Worm (Caenorhabditis elegans): ENCODE results near the gene dnj-9.
A peak's percentile ranks its signal among the peaks of the same experiment; 100 is the strongest.
"Not testable (repeated sequence)": the region's sequence is repeated elsewhere in the genome, so short reads cannot be mapped to it uniquely, and the experiment has no call there.

dnj-9 gene

ce11 chrII:4815356-4815755 is 36.5 kb upstream of the dnj-9 start:
- no peak for TF ChIP-seq dsc-1 (tag; optimal IDR thresholded peaks at IDR 0.05)
- TF ChIP-seq dpl-1 (GFP tag; optimal IDR thresholded peaks at IDR 0.05), result no peak
- TF ChIP-seq lin-13 (GFP tag; optimal IDR thresholded peaks at IDR 0.05), result no peak
- TF ChIP-seq efl-1 (optimal IDR thresholded peaks at IDR 0.05), result no peak
- peak in 1 of 2 experiments; percentile 29 for TF ChIP-seq efl-1 (GFP tag; optimal IDR thresholded peaks at IDR 0.05 in 1 of 2)

ce11 chrII:4818780-4819179 is 33.1 kb upstream of the dnj-9 start:
- no peak for TF ChIP-seq nhr-76 (tag; optimal IDR thresholded peaks at IDR 0.05)
- TF ChIP-seq ceh-8 (GFP tag; optimal IDR thresholded peaks at IDR 0.05), result no peak
- TF ChIP-seq nhr-19 (GFP tag; conservative IDR thresholded peaks at IDR 0.05), result no peak
- no peak for TF ChIP-seq blmp-1 (tag; optimal IDR thresholded peaks at IDR 0.05)
- no peak for TF ChIP-seq nhr-237 (tag; optimal IDR thresholded peaks at IDR 0.05)
- no peak for TF ChIP-seq ztf-11 (tag; optimal IDR thresholded peaks at IDR 0.05)
- TF ChIP-seq egl-27 (tag; optimal IDR thresholded peaks at IDR 0.05), result no peak
- TF ChIP-seq fkh-10 (GFP tag; optimal IDR thresholded peaks at IDR 0.05), result no peak
- no peak for TF ChIP-seq unc-30 (tag; optimal IDR thresholded peaks at IDR 0.05)
- TF ChIP-seq irx-1 (tag; optimal IDR thresholded peaks at IDR 0.05), result no peak
- no peak for TF ChIP-seq dpl-1 (GFP tag; optimal IDR thresholded peaks at IDR 0.05)
- TF ChIP-seq ces-1 (GFP tag; optimal IDR thresholded peaks at IDR 0.05), result no peak
- no peak for TF ChIP-seq C04F5.9 (tag; optimal IDR thresholded peaks at IDR 0.05)
- TF ChIP-seq unc-62 (GFP tag; optimal IDR thresholded peaks at IDR 0.05), result no peak
- no peak for TF ChIP-seq aly-2 (tag; optimal IDR thresholded peaks at IDR 0.05)
- no peak for TF ChIP-seq Y116A8C.19 (tag; optimal IDR thresholded peaks at IDR 0.05; ENCODE audit: borderline replicate concordance)
- no peak for TF ChIP-seq unc-98 (GFP tag; IDR thresholded peaks at IDR 0.05)
- no peak for TF ChIP-seq jun-1 (tag; optimal IDR thresholded peaks at IDR 0.05)
- no peak for TF ChIP-seq nhr-84 (tag; optimal IDR thresholded peaks at IDR 0.05)

ce11 chrII:4821739-4822138 is 30.1 kb upstream of the dnj-9 start, which contains the start of gene lact-5:
lact-5 (minus strand) TSS chrII:4821739.
- TF ChIP-seq nhr-20 (tag; optimal IDR thresholded peaks at IDR 0.05) (peak; percentile 47), lin-13 (GFP tag; optimal IDR thresholded peaks at IDR 0.05) (no peak), lin-14 (GFP tag; optimal IDR thresholded peaks at IDR 0.05) (peak; percentile 71), F16B12.6 (tag; optimal IDR thresholded peaks at IDR 0.05) (no peak), snu-23 (GFP tag; optimal IDR thresholded peaks at IDR 0.05) (peak; percentile 1), elt-3 (tag; optimal IDR thresholded peaks at IDR 0.05) (peak in 3 of 6 experiments; percentile 34 to 69 (median 45)), nhr-85 (tag) (peak; percentile 76), lsy-2 (tag; optimal IDR thresholded peaks at IDR 0.05) (peak in 1 of 2 experiments; percentile 12), blmp-1 (tag; optimal IDR thresholded peaks at IDR 0.05) (peak; percentile 95), ama-1 (optimal IDR thresholded peaks at IDR 0.05) (no peak)

ce11 chrII:4822610-4823009 is 29.2 kb upstream of the dnj-9 start:
- no peak for TF ChIP-seq nhr-77 (tag; optimal IDR thresholded peaks at IDR 0.05)
- no peak for TF ChIP-seq nhr-71 (tag; optimal IDR thresholded peaks at IDR 0.05)
- TF ChIP-seq blmp-1 (tag; optimal IDR thresholded peaks at IDR 0.05), result peak; percentile 58
- no peak for TF ChIP-seq snu-23 (GFP tag; optimal IDR thresholded peaks at IDR 0.05)
- TF ChIP-seq rnt-1 (tag; optimal IDR thresholded peaks at IDR 0.05), result no peak
- no peak for TF ChIP-seq mep-1 (tag; optimal IDR thresholded peaks at IDR 0.05)
- no peak for TF ChIP-seq efl-1 (optimal IDR thresholded peaks at IDR 0.05)
- peak in 1 of 2 experiments; percentile 79 for TF ChIP-seq efl-1 (GFP tag; optimal IDR thresholded peaks at IDR 0.05 in 1 of 2)
- no peak for TF ChIP-seq ama-1 (optimal IDR thresholded peaks at IDR 0.05)
- no peak for TF ChIP-seq irx-1 (tag; optimal IDR thresholded peaks at IDR 0.05)

ce11 chrII:4825133-4825532 is 26.7 kb upstream of the dnj-9 start, which contains the start of the genes C33F10.8 and msp-40:
C33F10.8 (minus strand) TSS chrII:4825233.
msp-40 (plus strand) TSS chrII:4825414.
- not testable (repeated sequence) for TF ChIP-seq nhr-76 (tag; optimal IDR thresholded peaks at IDR 0.05); efl-1 (optimal IDR thresholded peaks at IDR 0.05); efl-1 (GFP tag; optimal IDR thresholded peaks at IDR 0.05 in 1 of 2); ztf-4 (tag; optimal IDR thresholded peaks at IDR 0.05)

Data from whole organism, L1 larva.